Worm (Caenorhabditis elegans): ENCODE measurements around the gene far-2.

ce11 chrIII:9125789-9126304, 44.2 kb downstream of the far-2 start, which contains the start of gene sec-16A.1:
- no peak for TF ChIP-seq K02D7.2 (tag; optimal IDR thresholded peaks at IDR 0.05)
- no peak for TF ChIP-seq pha-4 (tag; optimal IDR thresholded peaks at IDR 0.05)
- TF ChIP-seq nhr-11 (tag; optimal IDR thresholded peaks at IDR 0.05), result no peak
- no peak for TF ChIP-seq ceh-24 (tag; optimal IDR thresholded peaks at IDR 0.05)
- no peak for TF ChIP-seq elt-4 (tag; optimal IDR thresholded peaks at IDR 0.05)
- TF ChIP-seq fkh-6 (tag; optimal IDR thresholded peaks at IDR 0.05), result no peak
- no peak for TF ChIP-seq T23F11.4 (GFP tag; optimal IDR thresholded peaks at IDR 0.05)
- no peak for TF ChIP-seq ets-4 (tag; optimal IDR thresholded peaks at IDR 0.05)

All from whole organism, late embryonic.